Fruit fly (Drosophila melanogaster): ENCODE results near the gene rdo.

The rdo gene

dm6 chr2L:18007060-18007459 lies 5.1 kb upstream of the rdo start, which contains the start of gene CG42659:
CG42659 (plus strand) TSS chr2L:18007360.
- no peak for TF ChIP-seq Myc (optimal IDR thresholded peaks at IDR 0.05)
- no peak for TF ChIP-seq ttk (optimal IDR thresholded peaks at IDR 0.05)
- no peak for TF ChIP-seq insv (optimal IDR thresholded peaks at IDR 0.05)
- TF ChIP-seq psq (optimal IDR thresholded peaks at IDR 0.05) = no peak
- no peak for TF ChIP-seq Sin3A (optimal IDR thresholded peaks at IDR 0.05)
- TF ChIP-seq h (optimal IDR thresholded peaks at IDR 0.05) = no peak

dm6 chr2L:18007635-18008034 lies 4.5 kb upstream of the rdo start, which contains the start of the genes CG42634 and CG42635:
CG42634 (plus strand) TSS chr2L:18007935.
CG42635 (plus strand) TSS chr2L:18007935.
- no peak for TF ChIP-seq psq (optimal IDR thresholded peaks at IDR 0.05)

DNA sequence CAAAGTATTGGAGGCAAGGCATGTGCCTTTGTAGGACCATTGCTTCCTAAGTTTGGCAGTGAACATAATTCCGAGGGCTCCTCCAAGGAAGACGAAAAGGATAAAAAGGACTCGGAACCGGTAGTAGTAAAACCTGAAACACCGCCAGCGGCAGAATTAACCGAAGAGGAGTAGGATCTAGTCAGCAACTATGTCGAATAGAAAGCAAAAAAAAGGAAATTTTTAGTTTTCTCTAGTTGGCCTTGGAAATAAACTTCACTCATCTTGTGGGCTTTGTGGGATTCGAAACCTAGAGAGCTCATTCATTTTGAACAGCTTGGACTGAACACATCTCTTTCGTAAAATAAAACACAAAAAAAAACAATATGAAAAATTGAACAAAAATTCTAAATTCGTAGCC lies 3.5 kb upstream of the rdo start, which contains the start of gene CG31740:
CG31740 (plus strand) TSS at position 301 of the 400 bp plus-strand sequence.
- TF ChIP-seq psq (optimal IDR thresholded peaks at IDR 0.05) (no peak), Myc (optimal IDR thresholded peaks at IDR 0.05) (no peak), h (optimal IDR thresholded peaks at IDR 0.05) (no peak), ttk (optimal IDR thresholded peaks at IDR 0.05) (no peak), Sin3A (optimal IDR thresholded peaks at IDR 0.05) (no peak), insv (optimal IDR thresholded peaks at IDR 0.05) (no peak)

dm6 chr2L:18009672-18010071 lies 2.5 kb upstream of the rdo start:
- TF ChIP-seq ttk (optimal IDR thresholded peaks at IDR 0.05) (no peak), Myc (optimal IDR thresholded peaks at IDR 0.05) (no peak), psq (optimal IDR thresholded peaks at IDR 0.05) (no peak), Sin3A (optimal IDR thresholded peaks at IDR 0.05) (no peak), h (optimal IDR thresholded peaks at IDR 0.05) (no peak), insv (optimal IDR thresholded peaks at IDR 0.05) (no peak)

DNA sequence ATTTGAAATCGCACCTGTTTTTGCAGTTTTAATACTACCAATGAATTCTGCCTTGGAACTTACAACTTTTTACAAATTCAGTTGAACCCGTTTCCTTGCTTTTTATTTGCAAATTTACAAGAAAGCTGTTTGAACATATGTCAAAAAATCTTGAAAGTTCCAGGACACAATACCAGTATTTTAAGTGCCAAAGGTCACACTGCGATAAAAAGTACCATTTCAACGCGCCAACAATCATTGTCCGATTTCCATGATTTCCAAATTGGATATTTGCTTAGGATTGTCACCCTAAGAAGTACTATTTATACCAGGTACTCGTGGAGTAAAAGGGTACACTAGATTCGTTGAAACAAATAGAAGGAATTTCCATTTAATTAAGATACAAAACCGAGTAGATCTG lies 805 bp upstream of the rdo start, which contains the start of gene elfless:
elfless (minus strand) TSS at position 101 of the 400 bp plus-strand sequence.
- no peak for TF ChIP-seq insv (optimal IDR thresholded peaks at IDR 0.05)

DNA sequence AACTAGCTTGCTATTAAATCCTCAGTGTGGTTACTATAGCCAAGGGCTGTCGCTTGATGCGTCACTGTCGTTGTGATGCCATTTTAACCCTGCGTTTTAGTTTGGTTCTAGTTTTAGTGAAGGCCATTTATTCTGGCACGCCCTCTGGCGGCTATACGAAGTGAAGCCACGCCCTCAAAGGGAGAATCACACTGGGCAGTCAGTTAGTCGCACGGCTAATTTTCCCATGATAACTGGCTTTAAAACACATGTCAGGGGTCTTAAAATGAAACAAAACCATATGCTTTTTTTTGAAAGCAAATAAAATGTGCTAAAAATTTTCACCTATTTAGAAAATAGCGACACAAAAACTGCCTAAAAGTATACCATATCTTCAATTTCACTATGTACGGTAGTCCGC lies 20.6 kb downstream of the rdo start:
- no peak for TF ChIP-seq Sin3A (optimal IDR thresholded peaks at IDR 0.05)
- TF ChIP-seq insv (optimal IDR thresholded peaks at IDR 0.05) = no peak
- TF ChIP-seq ttk (optimal IDR thresholded peaks at IDR 0.05) = no peak
- no peak for TF ChIP-seq Myc (optimal IDR thresholded peaks at IDR 0.05)
- no peak for TF ChIP-seq psq (optimal IDR thresholded peaks at IDR 0.05)
- TF ChIP-seq h (optimal IDR thresholded peaks at IDR 0.05) = no peak

- no peak for TF ChIP-seq insv (optimal IDR thresholded peaks at IDR 0.05)
- no peak for TF ChIP-seq h (optimal IDR thresholded peaks at IDR 0.05)
- TF ChIP-seq psq (optimal IDR thresholded peaks at IDR 0.05) = no peak
- TF ChIP-seq Sin3A (optimal IDR thresholded peaks at IDR 0.05) = no peak
- no peak for TF ChIP-seq Myc (optimal IDR thresholded peaks at IDR 0.05)
- TF ChIP-seq ttk (optimal IDR thresholded peaks at IDR 0.05) = no peak
Observed at dm6 chr2L:18067266-18067665, 55.1 kb downstream of the rdo start.

dm6 chr2L:18077969-18078368 lies 65.8 kb downstream of the rdo start, which contains the start of gene Arr1:
Arr1 (plus strand) TSS chr2L:18078269.
- TF ChIP-seq insv (optimal IDR thresholded peaks at IDR 0.05) (no peak), Myc (optimal IDR thresholded peaks at IDR 0.05) (no peak), Sin3A (optimal IDR thresholded peaks at IDR 0.05) (no peak), ttk (optimal IDR thresholded peaks at IDR 0.05) (no peak), psq (optimal IDR thresholded peaks at IDR 0.05) (no peak), h (optimal IDR thresholded peaks at IDR 0.05) (no peak)

- TF ChIP-seq Sin3A (optimal IDR thresholded peaks at IDR 0.05) (no peak), h (optimal IDR thresholded peaks at IDR 0.05) (no peak), psq (optimal IDR thresholded peaks at IDR 0.05) (no peak), ttk (optimal IDR thresholded peaks at IDR 0.05) (no peak), Myc (optimal IDR thresholded peaks at IDR 0.05) (no peak), insv (optimal IDR thresholded peaks at IDR 0.05) (no peak)
Observed at dm6 chr2L:18081328-18081727, 69.1 kb downstream of the rdo start, which contains the start of gene ninaD. ninaD (plus strand) TSS chr2L:18081628.

dm6 chr2L:18083956-18084355 lies 71.8 kb downstream of the rdo start, which contains the start of gene CG31741:
CG31741 (plus strand) TSS chr2L:18084256.
- no peak for TF ChIP-seq psq (optimal IDR thresholded peaks at IDR 0.05)
- TF ChIP-seq Myc (optimal IDR thresholded peaks at IDR 0.05) = no peak
- TF ChIP-seq ttk (optimal IDR thresholded peaks at IDR 0.05) = no peak
- TF ChIP-seq insv (optimal IDR thresholded peaks at IDR 0.05) = no peak
- no peak for TF ChIP-seq h (optimal IDR thresholded peaks at IDR 0.05)
- TF ChIP-seq Sin3A (optimal IDR thresholded peaks at IDR 0.05) = no peak

DNA sequence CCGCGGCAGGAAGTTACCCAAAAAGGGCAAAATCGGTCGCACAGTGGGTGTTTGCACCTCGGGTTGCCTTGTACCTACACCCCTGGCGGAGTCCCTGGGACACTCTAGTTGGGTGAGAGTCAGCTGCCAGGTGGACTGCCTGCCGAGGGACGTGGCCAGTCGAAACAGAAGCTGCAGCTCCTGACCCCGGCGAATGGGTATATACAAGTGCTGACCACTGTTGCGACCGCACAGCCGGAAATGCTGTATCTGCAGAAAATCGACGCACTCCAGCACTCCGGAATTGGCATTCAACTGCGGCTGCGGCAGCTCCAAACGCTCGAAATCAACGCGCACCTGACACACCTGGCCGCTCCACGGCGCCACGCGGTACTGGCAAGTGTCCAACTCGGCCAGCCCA lies 79.5 kb downstream of the rdo start:
- TF ChIP-seq insv (optimal IDR thresholded peaks at IDR 0.05) (no peak), psq (optimal IDR thresholded peaks at IDR 0.05) (no peak), Myc (optimal IDR thresholded peaks at IDR 0.05) (no peak), ttk (optimal IDR thresholded peaks at IDR 0.05) (no peak), Sin3A (optimal IDR thresholded peaks at IDR 0.05) (no peak), h (optimal IDR thresholded peaks at IDR 0.05) (no peak)

DNA sequence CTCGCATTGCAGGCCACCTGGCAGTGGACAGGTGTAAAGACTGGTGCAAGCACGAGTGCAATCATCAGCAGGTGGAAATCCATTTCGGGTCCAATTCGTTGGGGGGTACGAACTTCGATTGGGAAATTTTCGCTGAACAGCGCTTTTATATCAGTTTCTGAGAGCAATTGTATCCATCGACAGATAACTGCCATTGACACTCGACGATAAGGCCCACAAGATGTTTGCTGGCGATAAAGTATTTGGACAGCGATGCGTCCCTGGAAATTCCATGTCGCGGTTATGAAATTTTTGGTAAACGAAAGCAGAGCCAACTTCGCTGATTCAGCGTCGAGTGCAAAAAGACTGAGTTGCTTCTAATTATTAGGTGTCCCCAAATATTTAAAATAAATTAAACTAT lies 80.0 kb downstream of the rdo start, which contains the start of gene CG15153:
CG15153 (minus strand) TSS at position 101 of the 400 bp plus-strand sequence.
- TF ChIP-seq psq (optimal IDR thresholded peaks at IDR 0.05) = no peak
- no peak for TF ChIP-seq ttk (optimal IDR thresholded peaks at IDR 0.05)
- no peak for TF ChIP-seq insv (optimal IDR thresholded peaks at IDR 0.05)
- TF ChIP-seq h (optimal IDR thresholded peaks at IDR 0.05) = no peak
- TF ChIP-seq Myc (optimal IDR thresholded peaks at IDR 0.05) = no peak
- no peak for TF ChIP-seq Sin3A (optimal IDR thresholded peaks at IDR 0.05)

dm6 chr2L:18096268-18096667 lies 84.1 kb downstream of the rdo start, which contains the start of gene Slc25A46b:
Slc25A46b (plus strand) TSS chr2L:18096568.
- TF ChIP-seq insv (optimal IDR thresholded peaks at IDR 0.05) = no peak
- TF ChIP-seq Myc (optimal IDR thresholded peaks at IDR 0.05) = no peak
- TF ChIP-seq psq (optimal IDR thresholded peaks at IDR 0.05) = no peak
- TF ChIP-seq Sin3A (optimal IDR thresholded peaks at IDR 0.05) = no peak
- no peak for TF ChIP-seq h (optimal IDR thresholded peaks at IDR 0.05)
- no peak for TF ChIP-seq ttk (optimal IDR thresholded peaks at IDR 0.05)

All from Kc167 (cell line).